Worm (Caenorhabditis elegans) whole organism, young adult: ENCODE results near the gene K02A6.4.

Source experiments
- B0261.1 ChIP-seq: sonication (generic microtip); optimal IDR thresholded peaks from 2 replicates; lab custom pipeline; 2016; ENCODE audit warnings: mild to moderate bottlenecking, missing genetic modification characterization, moderate library complexity, missing compliant biosample characterization
- Y67H2A.10 ChIP-seq: fragments of 200-800 bp; sonication (Bioruptor generic); conservative IDR thresholded peaks from 2 replicates; pipeline ENCODE4 v1.3.6; 2022; ENCODE audit warnings: missing genetic modification reagents, missing genetic modification characterization, missing compliant biosample characterization
- snpc-4 ChIP-seq, 5 experiments: fragments of 150-350 bp in 1 of 5; sonication (generic microtip) in 4 of 5; optimal IDR thresholded peaks; 2 replicates each; lab custom pipeline; 2014 to 2018; ENCODE audit warnings: missing genetic modification characterization in 5 of 5, missing biosample characterization in 3 of 5, antibody characterized with exemption in 2 of 5, mild to moderate bottlenecking in 2 of 5, missing compliant biosample characterization in 2 of 5, missing genotype in 2 of 5, moderate library complexity in 2 of 5, missing genetic modification reagents in 1 of 5
- unc-62 ChIP-seq: fragments of 150-350 bp; optimal IDR thresholded peaks from 2 replicates; lab custom pipeline; 2014; ENCODE audit warnings: missing biosample characterization, missing genetic modification reagents, missing genetic modification characterization

DNA sequence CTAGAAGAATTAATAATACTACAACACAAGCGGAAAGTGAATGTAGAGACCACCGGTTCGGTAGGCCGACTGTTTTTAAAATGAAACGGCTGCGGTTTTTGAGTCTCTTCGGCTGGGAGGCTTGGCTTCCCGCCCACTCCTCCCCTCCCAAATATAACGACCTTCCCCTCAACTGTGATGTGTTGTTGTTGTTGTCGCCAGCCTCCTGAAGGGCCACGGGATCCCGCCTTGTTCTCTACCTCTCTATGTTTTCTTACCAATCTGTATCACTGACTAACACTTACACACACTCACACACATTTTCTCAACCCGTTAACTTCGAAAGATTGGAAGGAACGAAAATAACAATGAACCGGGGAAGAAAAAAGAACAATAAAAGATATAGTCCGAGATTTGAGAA lies 15.0 kb upstream of the K02A6.4 start:
- no peak for TF ChIP-seq snpc-4 (GFP tag; optimal IDR thresholded peaks at IDR 0.05; lab: Kevin White, UChicago)
- no peak for TF ChIP-seq snpc-4 (tag; optimal IDR thresholded peaks at IDR 0.05; lab: Kevin White, UChicago)
- no peak for TF ChIP-seq unc-62
- TF ChIP-seq Y67H2A.10, result no peak
- no peak for TF ChIP-seq B0261.1
